Fruit fly (Drosophila melanogaster) whole organism: ENCODE results near the gene CG3038.

Experiments used
- Dll ChIP-seq: fragments of >200 bp; optimal IDR thresholded peaks from 2 replicates; lab custom pipeline; 2017
- EcR ChIP-seq, 2 experiments: fragments of >200 bp; optimal IDR thresholded peaks; 2 replicates each; lab custom pipeline; 2017; ENCODE audit warnings: missing biosample characterization in 2 of 2, missing genetic modification characterization in 2 of 2, missing genetic modification reagents in 2 of 2
- psq ChIP-seq: fragments of >200 bp; optimal IDR thresholded peaks from 2 replicates; lab custom pipeline; 2017
- usp ChIP-seq: fragments of >200 bp; optimal IDR thresholded peaks from 2 replicates; lab custom pipeline; 2017; ENCODE audit warnings: missing biosample characterization, missing genetic modification characterization, mixed read lengths

dm6 chrX:266978-267439 lies 21.4 kb upstream of the CG3038 start, which contains the start of gene CG13376:
- TF ChIP-seq usp (GFP tag; lab: Kevin White, UChicago) (no peak), Dll (lab: Kevin White, UChicago) (no peak), psq (no peak), EcR (GFP tag; optimal IDR thresholded peaks at IDR 0.05; lab: Kevin White, UChicago) (no peak)
